Worm (Caenorhabditis elegans): ENCODE results near the gene haao-1.

Gene haao-1

DNA sequence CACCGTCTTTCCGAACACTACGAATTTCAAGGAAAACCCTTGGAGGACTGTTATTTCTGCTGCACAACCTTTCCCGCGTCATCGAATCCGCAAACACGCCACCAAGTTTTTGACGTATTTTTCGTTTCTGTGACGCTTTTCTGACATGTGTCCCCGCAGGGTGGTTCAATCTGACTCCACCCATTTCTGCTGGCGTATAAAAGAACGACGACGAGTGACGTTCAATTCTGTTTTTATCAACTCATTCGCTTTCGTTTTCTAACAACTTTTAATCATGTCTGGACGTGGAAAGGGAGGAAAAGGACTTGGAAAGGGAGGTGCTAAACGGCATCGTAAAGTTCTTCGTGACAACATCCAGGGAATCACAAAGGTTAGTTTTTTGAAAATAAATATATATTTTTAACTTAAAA, 42.2 kb downstream of the haao-1 start, which contains the start of gene his-37 (continued):
- TF ChIP-seq nhr-85 (tag): peak; percentile 99
- TF ChIP-seq zag-1 (tag; optimal IDR thresholded peaks at IDR 0.05): peak; percentile 91
- peak; percentile 94 for TF ChIP-seq nhr-76 (tag; optimal IDR thresholded peaks at IDR 0.05)
- peak; percentile 93 for TF ChIP-seq mab-9 (GFP tag; IDR thresholded peaks at IDR 0.05)
- peak; percentile 98 for TF ChIP-seq lin-13 (GFP tag; optimal IDR thresholded peaks at IDR 0.05)
- peak; percentile 90 for TF ChIP-seq lin-39 (tag; optimal IDR thresholded peaks at IDR 0.05)
- peak; percentile 97 for TF ChIP-seq fos-1 (tag; optimal IDR thresholded peaks at IDR 0.05)
- peak; percentile 92 for TF ChIP-seq elt-2 (tag; optimal IDR thresholded peaks at IDR 0.05)
- TF ChIP-seq nhr-237 (tag; optimal IDR thresholded peaks at IDR 0.05): peak; percentile 97
- peak; percentile 99 for TF ChIP-seq C16A3.4 (tag; optimal IDR thresholded peaks at IDR 0.05)
- peak; percentile 43 for TF ChIP-seq ceh-63 (GFP tag; optimal IDR thresholded peaks at IDR 0.05)
- peak in 1 of 2 experiments; percentile 89 for TF ChIP-seq ztf-11 (tag; optimal IDR thresholded peaks at IDR 0.05)
- peak; percentile 65 for TF ChIP-seq nhr-28 (tag; optimal IDR thresholded peaks at IDR 0.05)
- peak; percentile 99 for TF ChIP-seq nhr-19 (GFP tag; conservative IDR thresholded peaks at IDR 0.05)
- TF ChIP-seq hlh-4 (tag; optimal IDR thresholded peaks at IDR 0.05): no peak
- no peak for TF ChIP-seq ets-5 (GFP tag; IDR thresholded peaks at IDR 0.05)
- no peak for TF ChIP-seq tlp-1 (tag; optimal IDR thresholded peaks at IDR 0.05)
- peak; percentile 99 for TF ChIP-seq unc-130 (tag; optimal IDR thresholded peaks at IDR 0.05)
- peak; percentile 99 for TF ChIP-seq ceh-88 (GFP tag; IDR thresholded peaks at IDR 0.05)
- peak; percentile 98 for TF ChIP-seq ztf-4 (tag; optimal IDR thresholded peaks at IDR 0.05)
- peak; percentile 99 for TF ChIP-seq snu-23 (GFP tag; optimal IDR thresholded peaks at IDR 0.05)
- no peak for TF ChIP-seq sptf-1 (tag; optimal IDR thresholded peaks at IDR 0.05)
- TF ChIP-seq nhr-47 (tag; optimal IDR thresholded peaks at IDR 0.05): peak; percentile 99
- TF ChIP-seq efl-3 (GFP tag; optimal IDR thresholded peaks at IDR 0.05): peak; percentile 27
- TF ChIP-seq efl-1 (optimal IDR thresholded peaks at IDR 0.05): peak; percentile 93 to 96
- TF ChIP-seq efl-1 (GFP tag; optimal IDR thresholded peaks at IDR 0.05 in 1 of 2): peak; percentile 81 to 99
- TF ChIP-seq nhr-11 (tag; optimal IDR thresholded peaks at IDR 0.05): peak; percentile 97
- peak; percentile 60 for TF ChIP-seq nhr-84 (tag; optimal IDR thresholded peaks at IDR 0.05)
- TF ChIP-seq lir-3 (tag; optimal IDR thresholded peaks at IDR 0.05; ENCODE audit: poor library complexity): peak; percentile 92
- peak; percentile 92 for TF ChIP-seq mef-2 (tag; optimal IDR thresholded peaks at IDR 0.05)
- TF ChIP-seq nhr-77 (tag; optimal IDR thresholded peaks at IDR 0.05): peak; percentile 99
- peak; percentile 95 for TF ChIP-seq isw-1 (GFP tag; IDR thresholded peaks at IDR 0.05)
- peak; percentile 94 for TF ChIP-seq skn-1 (tag; optimal IDR thresholded peaks at IDR 0.05)
- peak; percentile 92 for TF ChIP-seq sup-37 (GFP tag; optimal IDR thresholded peaks at IDR 0.05)
- TF ChIP-seq ces-1 (GFP tag; optimal IDR thresholded peaks at IDR 0.05): peak; percentile 2
- peak; percentile 74 for TF ChIP-seq vab-15 (tag; optimal IDR thresholded peaks at IDR 0.05)
- TF ChIP-seq F16B12.6 (tag; optimal IDR thresholded peaks at IDR 0.05): peak; percentile 76
- TF ChIP-seq Y116A8C.19 (tag; optimal IDR thresholded peaks at IDR 0.05; ENCODE audit: borderline replicate concordance): no peak
- TF ChIP-seq aha-1 (tag; optimal IDR thresholded peaks at IDR 0.05): peak; percentile 47
- TF ChIP-seq lsy-2 (tag; optimal IDR thresholded peaks at IDR 0.05): peak; percentile 95 to 97
- peak; percentile 99 for TF ChIP-seq pax-3 (tag; optimal IDR thresholded peaks at IDR 0.05)
- TF ChIP-seq dsc-1 (tag; optimal IDR thresholded peaks at IDR 0.05): peak; percentile 99
- peak; percentile 22 for TF ChIP-seq ceh-90 (tag; optimal IDR thresholded peaks at IDR 0.05)
- TF ChIP-seq ceh-82 (tag; optimal IDR thresholded peaks at IDR 0.05): peak; percentile 97 to 99 (median 99)
- peak; percentile 99 for TF ChIP-seq xbp-1 (tag; optimal IDR thresholded peaks at IDR 0.05)
- TF ChIP-seq unc-30 (tag; optimal IDR thresholded peaks at IDR 0.05): no peak
- peak; percentile 30 to 97 for TF ChIP-seq mdl-1 (tag; optimal IDR thresholded peaks at IDR 0.05)
- peak; percentile 92 for TF ChIP-seq lin-15B (tag; optimal IDR thresholded peaks at IDR 0.05)
- TF ChIP-seq aly-2 (tag; optimal IDR thresholded peaks at IDR 0.05): peak; percentile 90

All from whole organism, L1 larva.